Worm (Caenorhabditis elegans) whole organism, L1 larva: Measurements from ENCODE around the gene F40F9.3.

Experiments
- ces-1 ChIP-seq: fragments of 150-350 bp; optimal IDR thresholded peaks from 2 replicates; lab custom pipeline; 2014; ENCODE audit warnings: missing biosample characterization, missing genetic modification reagents, missing genetic modification characterization
- egl-27 ChIP-seq, 2 experiments: fragments of 150-350 bp in 1 of 2; sonication (generic microtip); optimal IDR thresholded peaks; 3 replicates each; lab custom pipeline; 2017 to 2018; ENCODE audit warnings: missing biosample characterization in 2 of 2, missing genetic modification characterization in 2 of 2, missing genetic modification reagents in 2 of 2
- lin-39 ChIP-seq: fragments of 150-350 bp; optimal IDR thresholded peaks from 2 replicates; lab custom pipeline; 2014; ENCODE audit warnings: missing biosample characterization, missing genetic modification reagents, missing genetic modification characterization
- mep-1 ChIP-seq: fragments of 150-350 bp; optimal IDR thresholded peaks from 2 replicates; lab custom pipeline; 2014; ENCODE audit warnings: missing biosample characterization, missing genetic modification characterization
- nhr-12 ChIP-seq: sonication (generic microtip); optimal IDR thresholded peaks from 2 replicates; lab custom pipeline; 2017; ENCODE audit warnings: missing biosample characterization, missing genetic modification characterization
- nhr-47 ChIP-seq: sonication (generic microtip); optimal IDR thresholded peaks from 2 replicates; lab custom pipeline; 2016; ENCODE audit warnings: mild to moderate bottlenecking, missing genetic modification characterization, moderate library complexity, missing compliant biosample characterization
- nhr-76 ChIP-seq: sonication (generic microtip); optimal IDR thresholded peaks from 2 replicates; lab custom pipeline; 2017; ENCODE audit warnings: missing biosample characterization, missing genetic modification characterization
- nhr-77 ChIP-seq: fragments of 150-350 bp; optimal IDR thresholded peaks from 2 replicates; lab custom pipeline; 2014; ENCODE audit warnings: missing biosample characterization, missing genetic modification characterization
- rnt-1 ChIP-seq: sonication (generic microtip); optimal IDR thresholded peaks from 2 replicates; lab custom pipeline; 2016; ENCODE audit warnings: mild to moderate bottlenecking, missing genetic modification characterization, moderate library complexity, missing compliant biosample characterization
- snpc-4 ChIP-seq: fragments of 150-350 bp; optimal IDR thresholded peaks from 2 replicates; lab custom pipeline; 2014; ENCODE audit warnings: missing biosample characterization, missing genetic modification characterization
- sptf-1 ChIP-seq: fragments of 150-350 bp; optimal IDR thresholded peaks from 2 replicates; lab custom pipeline; 2014; ENCODE audit warnings: missing biosample characterization, missing genetic modification characterization
- tbx-2 ChIP-seq: sonication (generic microtip); optimal IDR thresholded peaks from 2 replicates; lab custom pipeline; 2016; ENCODE audit warnings: missing genetic modification characterization, missing compliant biosample characterization
- unc-130 ChIP-seq: fragments of 150-350 bp; optimal IDR thresholded peaks from 2 replicates; lab custom pipeline; 2017; ENCODE audit warnings: missing biosample characterization, missing genetic modification characterization, inconsistent platforms
- unc-62 ChIP-seq: fragments of 150-350 bp; optimal IDR thresholded peaks from 2 replicates; lab custom pipeline; 2014; ENCODE audit warnings: missing biosample characterization, missing genetic modification reagents, missing genetic modification characterization

ce11 chrV:9706592-9706991, 8.4 kb upstream of the F40F9.3 start:
- TF ChIP-seq nhr-47 (tag; lab: Kevin White, UChicago) (no peak), snpc-4 (no peak), lin-39 (tag; lab: Kevin White, UChicago) (no peak), nhr-12 (tag; lab: Kevin White, UChicago) (no peak), unc-62 (GFP tag; lab: Kevin White, UChicago) (no peak), egl-27 (tag; optimal IDR thresholded peaks at IDR 0.05; lab: Kevin White, UChicago) (no peak), sptf-1 (no peak), ces-1 (no peak), nhr-77 (no peak), mep-1 (no peak), tbx-2 (tag; lab: Kevin White, UChicago) (no peak), unc-130 (tag; lab: Kevin White, UChicago) (no peak), rnt-1 (tag; lab: Kevin White, UChicago) (no peak), nhr-76 (tag; lab: Kevin White, UChicago) (no peak)
